Worm (Caenorhabditis elegans) whole organism, L3 larva: Measurements from ENCODE around the gene F35E8.6.

Experiments used
- R02D3.7 ChIP-seq: fragments of 150-350 bp; optimal IDR thresholded peaks from 2 replicates; lab custom pipeline; 2014; ENCODE audit warnings: missing biosample characterization, missing genetic modification characterization
- ZK546.5 ChIP-seq: sonication (generic microtip); optimal IDR thresholded peaks from 2 replicates; lab custom pipeline; 2017; ENCODE audit warnings: missing biosample characterization, missing genetic modification characterization
- ama-1 ChIP-seq: fragments of 150-350 bp; optimal IDR thresholded peaks from 2 replicates; lab custom pipeline; 2018
- ceh-28 ChIP-seq: fragments of 150-350 bp; optimal IDR thresholded peaks from 2 replicates; lab custom pipeline; 2014; ENCODE audit warnings: missing biosample characterization, missing genetic modification reagents, missing genetic modification characterization
- ceh-82 ChIP-seq: fragments of 150-350 bp; optimal IDR thresholded peaks from 2 replicates; lab custom pipeline; 2014; ENCODE audit warnings: missing biosample characterization, missing genetic modification characterization
- egl-27 ChIP-seq: sonication (generic microtip); optimal IDR thresholded peaks from 4 replicates; lab custom pipeline; 2017; ENCODE audit warnings: missing biosample characterization, missing genetic modification reagents, missing genetic modification characterization
- egl-5 ChIP-seq: fragments of 150-350 bp; optimal IDR thresholded peaks from 2 replicates; lab custom pipeline; 2017; ENCODE audit warnings: missing biosample characterization, missing genetic modification reagents, missing genetic modification characterization, inconsistent platforms
- elt-1 ChIP-seq: fragments of 150-350 bp; optimal IDR thresholded peaks from 2 replicates; lab custom pipeline; 2014; ENCODE audit warnings: missing biosample characterization, missing genetic modification characterization
- eor-1 ChIP-seq, 2 experiments: fragments of 150-350 bp; optimal IDR thresholded peaks; 2 replicates each; lab custom pipeline; 2014 to 2018; ENCODE audit warnings: missing biosample characterization in 2 of 2, missing genetic modification characterization in 2 of 2
- fkh-2 ChIP-seq: fragments of 150-350 bp; optimal IDR thresholded peaks from 2 replicates; lab custom pipeline; 2014; ENCODE audit warnings: missing biosample characterization, missing genetic modification reagents, missing genetic modification characterization
- fos-1 ChIP-seq: fragments of 150-350 bp; optimal IDR thresholded peaks from 2 replicates; lab custom pipeline; 2014; ENCODE audit warnings: missing biosample characterization, missing genetic modification characterization
- hmg-11 ChIP-seq: sonication (generic microtip); optimal IDR thresholded peaks from 2 replicates; lab custom pipeline; 2016; ENCODE audit warnings: missing genetic modification characterization, missing compliant biosample characterization
- lin-15B ChIP-seq: fragments of 150-350 bp; optimal IDR thresholded peaks from 2 replicates; lab custom pipeline; 2014; ENCODE audit warnings: missing biosample characterization, missing genetic modification characterization
- lin-39 ChIP-seq: fragments of 150-350 bp; optimal IDR thresholded peaks from 2 replicates; lab custom pipeline; 2018; ENCODE audit warnings: missing biosample characterization, missing genetic modification reagents, missing genetic modification characterization
- mml-1 ChIP-seq: fragments of 150-350 bp; sonication (generic microtip); optimal IDR thresholded peaks from 3 replicates; lab custom pipeline; 2014; ENCODE audit warnings: missing biosample characterization, missing genetic modification characterization
- nfya-1 ChIP-seq: sonication (generic microtip); optimal IDR thresholded peaks from 2 replicates; lab custom pipeline; 2017; ENCODE audit warnings: missing genetic modification characterization, mild to moderate bottlenecking, missing compliant biosample characterization, antibody characterized with exemption, moderate library complexity; ENCODE audit not compliant: insufficient read depth
- nhr-11 ChIP-seq: fragments of 150-350 bp; optimal IDR thresholded peaks from 2 replicates; lab custom pipeline; 2014; ENCODE audit warnings: missing biosample characterization, missing genetic modification characterization
- nhr-12 ChIP-seq: fragments of 150-350 bp; optimal IDR thresholded peaks from 2 replicates; lab custom pipeline; 2014; ENCODE audit warnings: missing biosample characterization, missing genetic modification characterization
- nhr-237 ChIP-seq: fragments of 150-350 bp; optimal IDR thresholded peaks from 2 replicates; lab custom pipeline; 2014; ENCODE audit warnings: missing biosample characterization, missing genetic modification characterization
- nhr-25 ChIP-seq: sonication (generic microtip); optimal IDR thresholded peaks from 2 replicates; lab custom pipeline; 2017; ENCODE audit warnings: missing biosample characterization, missing genetic modification characterization
- nhr-28 ChIP-seq: fragments of 150-350 bp; optimal IDR thresholded peaks from 2 replicates; lab custom pipeline; 2014; ENCODE audit warnings: missing biosample characterization, missing genetic modification characterization
- nhr-67 ChIP-seq: fragments of 150-350 bp; optimal IDR thresholded peaks from 2 replicates; lab custom pipeline; 2014; ENCODE audit warnings: missing biosample characterization, missing genetic modification characterization
- nhr-76 ChIP-seq: fragments of 150-350 bp; sonication (generic microtip); optimal IDR thresholded peaks from 5 replicates; lab custom pipeline; 2014; ENCODE audit warnings: missing biosample characterization, missing genetic modification characterization
- nhr-77 ChIP-seq: fragments of 150-350 bp; optimal IDR thresholded peaks from 2 replicates; lab custom pipeline; 2014; ENCODE audit warnings: missing biosample characterization, missing genetic modification characterization
- pha-4 ChIP-seq: fragments of 150-350 bp; optimal IDR thresholded peaks from 2 replicates; lab custom pipeline; 2014; ENCODE audit warnings: missing biosample characterization, missing genetic modification reagents, missing genetic modification characterization
- pqm-1 ChIP-seq: fragments of 150-350 bp; optimal IDR thresholded peaks from 2 replicates; lab custom pipeline; 2017; ENCODE audit warnings: missing biosample characterization, missing genetic modification characterization, inconsistent platforms
- sea-2 ChIP-seq: fragments of 150-350 bp; sonication (generic microtip); optimal IDR thresholded peaks from 4 replicates; lab custom pipeline; 2014; ENCODE audit warnings: missing biosample characterization, missing genetic modification reagents, missing genetic modification characterization
- skn-1 ChIP-seq: fragments of 150-350 bp; optimal IDR thresholded peaks from 2 replicates; lab custom pipeline; 2014; ENCODE audit warnings: missing biosample characterization, missing genetic modification characterization
- tbx-2 ChIP-seq: sonication (generic microtip); optimal IDR thresholded peaks from 2 replicates; lab custom pipeline; 2016; ENCODE audit warnings: mild to moderate bottlenecking, missing genetic modification characterization, missing compliant biosample characterization
- unc-39 ChIP-seq: sonication (generic microtip); optimal IDR thresholded peaks from 4 replicates; lab custom pipeline; 2017; ENCODE audit warnings: missing biosample characterization, missing genetic modification characterization
- unc-62 ChIP-seq: fragments of 150-350 bp; sonication (generic microtip); optimal IDR thresholded peaks from 4 replicates; lab custom pipeline; 2014; ENCODE audit warnings: missing biosample characterization, missing genetic modification reagents, missing genetic modification characterization
- ztf-11 ChIP-seq: fragments of 150-350 bp; optimal IDR thresholded peaks from 2 replicates; lab custom pipeline; 2014; ENCODE audit warnings: missing biosample characterization, missing genetic modification characterization
- ztf-4 ChIP-seq: fragments of 150-350 bp; optimal IDR thresholded peaks from 2 replicates; lab custom pipeline; 2014; ENCODE audit warnings: missing biosample characterization, missing genetic modification characterization

Gene F35E8.6

ce11 chrV:15911848-15912247 lies at the start of gene F35E8.6:
Gene F35E8.6 (plus strand): TSS chrV:15912148.
- TF ChIP-seq unc-39 (no peak), eor-1 (tag; optimal IDR thresholded peaks at IDR 0.05; lab: Kevin White, UChicago) (no peak), nhr-67 (tag; lab: Kevin White, UChicago) (no peak), fos-1 (no peak), lin-15B (tag; lab: Kevin White, UChicago) (no peak), ama-1 (lab: Kevin White, UChicago) (no peak), nhr-12 (no peak), ceh-82 (tag; lab: Kevin White, UChicago) (no peak), lin-39 (tag; lab: Kevin White, UChicago) (no peak), nhr-11 (tag; lab: Kevin White, UChicago) (no peak), unc-62 (no peak), sea-2 (GFP tag; lab: Kevin White, UChicago) (no peak), ztf-4 (tag; lab: Kevin White, UChicago) (no peak), nhr-76 (tag; lab: Kevin White, UChicago) (no peak), mml-1 (tag; lab: Kevin White, UChicago) (no peak)
- TF ChIP-seq, all 47 proteins: peak for 0

- no peak for TF ChIP-seq nhr-77 (tag; lab: Kevin White, UChicago)
- TF ChIP-seq egl-27, result no peak
- no peak for TF ChIP-seq nhr-237 (tag; lab: Kevin White, UChicago)
- TF ChIP-seq nhr-12, result no peak
- no peak for TF ChIP-seq ceh-28
- no peak for TF ChIP-seq ztf-11 (tag; lab: Kevin White, UChicago)
- no peak for TF ChIP-seq eor-1 (tag; optimal IDR thresholded peaks at IDR 0.05; lab: Kevin White, UChicago)
- no peak for TF ChIP-seq pqm-1 (tag; lab: Kevin White, UChicago)
Observed at ce11 chrV:15862599-15862998, 49.3 kb upstream of the F35E8.6 start, which contains the start of gene srz-12. Gene srz-12 (minus strand): TSS chrV:15862699.

- TF ChIP-seq nhr-12, result no peak
- no peak for TF ChIP-seq fos-1
- no peak for TF ChIP-seq nhr-11 (tag; lab: Kevin White, UChicago)
- no peak for TF ChIP-seq lin-15B (tag; lab: Kevin White, UChicago)
- no peak for TF ChIP-seq pqm-1 (tag; lab: Kevin White, UChicago)
- no peak for TF ChIP-seq tbx-2
- no peak for TF ChIP-seq R02D3.7
- no peak for TF ChIP-seq hmg-11 (tag; lab: Kevin White, UChicago)
- TF ChIP-seq ceh-28, result no peak
- TF ChIP-seq ZK546.5 (tag; lab: Kevin White, UChicago), result no peak
- TF ChIP-seq nhr-77 (tag; lab: Kevin White, UChicago), result no peak
- no peak for TF ChIP-seq ztf-11 (tag; lab: Kevin White, UChicago)
- no peak for TF ChIP-seq sea-2 (GFP tag; lab: Kevin White, UChicago)
- TF ChIP-seq pha-4, result no peak
- no peak for TF ChIP-seq elt-1 (tag; lab: Kevin White, UChicago)
- TF ChIP-seq egl-5 (tag; lab: Kevin White, UChicago), result no peak
- TF ChIP-seq nhr-237 (tag; lab: Kevin White, UChicago), result no peak
- TF ChIP-seq, all 47 proteins: peak for 0
Observed at ce11 chrV:15863042-15863441, 48.9 kb upstream of the F35E8.6 start, which contains the start of gene srh-299. Gene srh-299 (plus strand): TSS chrV:15863342.

ce11 chrV:15865839-15866238 lies 46.1 kb upstream of the F35E8.6 start, which contains the start of gene srh-293:
Gene srh-293 (plus strand): TSS chrV:15866139.
- no peak for TF ChIP-seq ZK546.5 (tag; lab: Kevin White, UChicago)
- TF ChIP-seq nhr-25, result no peak

- TF ChIP-seq R02D3.7, result no peak
- no peak for TF ChIP-seq nhr-237 (tag; lab: Kevin White, UChicago)
- TF ChIP-seq lin-15B (tag; lab: Kevin White, UChicago), result no peak
- no peak for TF ChIP-seq nhr-28 (tag; lab: Kevin White, UChicago)
- TF ChIP-seq nhr-77 (tag; lab: Kevin White, UChicago), result no peak
- TF ChIP-seq fkh-2, result no peak
- TF ChIP-seq nfya-1 (tag; lab: Kevin White, UChicago), result no peak
- TF ChIP-seq nhr-11 (tag; lab: Kevin White, UChicago), result no peak
- TF ChIP-seq unc-62, result no peak
Observed at ce11 chrV:15867373-15867772, 44.6 kb upstream of the F35E8.6 start, which contains the start of gene fbxa-197. Gene fbxa-197 (plus strand): TSS chrV:15867673.

ce11 chrV:15870356-15870755 lies 41.6 kb upstream of the F35E8.6 start, which contains the start of gene str-57:
Gene str-57 (plus strand): TSS chrV:15870656.
- TF ChIP-seq pha-4 (no peak), skn-1 (tag; lab: Kevin White, UChicago) (no peak), egl-5 (tag; lab: Kevin White, UChicago) (no peak)
